Fruit fly (Drosophila melanogaster) whole organism, pupa: Measurements from ENCODE around the gene Art6.

ENCODE experiments used
- CG13204 ChIP-seq: fragments of 200-800 bp; sonication (Bioruptor generic); optimal IDR thresholded peaks from 2 replicates; lab custom pipeline; 2018; ENCODE audit warnings: missing biosample characterization, mild to moderate bottlenecking, missing genetic modification characterization, moderate library complexity
- CG15710 ChIP-seq: fragments of 200-800 bp; sonication (Bioruptor generic); optimal IDR thresholded peaks from 2 replicates; lab custom pipeline; 2018; ENCODE audit warnings: missing biosample characterization, mild to moderate bottlenecking, missing genetic modification characterization, moderate library complexity
- CG17806 ChIP-seq: fragments of 200-800 bp; sonication (Bioruptor generic); optimal IDR thresholded peaks from 2 replicates; lab custom pipeline; 2018; ENCODE audit warnings: missing biosample characterization, mild to moderate bottlenecking, missing genetic modification characterization, moderate library complexity
- EcR ChIP-seq: fragments of 200-800 bp; sonication (Bioruptor generic); optimal IDR thresholded peaks from 3 replicates; lab custom pipeline; 2019; ENCODE audit warnings: missing biosample characterization, missing genetic modification characterization, mild to moderate bottlenecking, moderate library complexity, missing genetic modification reagents
- Pif1A ChIP-seq: fragments of 200-800 bp; sonication (Bioruptor generic); optimal IDR thresholded peaks from 3 replicates; lab custom pipeline; 2016; ENCODE audit warnings: missing biosample characterization, missing genetic modification characterization
- Pif1B ChIP-seq: fragments of 200-800 bp; sonication (Bioruptor generic); optimal IDR thresholded peaks from 3 replicates; lab custom pipeline; 2016; ENCODE audit warnings: missing biosample characterization, missing genetic modification characterization
- rn ChIP-seq: fragments of 200-800 bp; sonication (Bioruptor generic); IDR thresholded peaks from 2 replicates; pipeline ENCODE4 v1.3.6; 2022; ENCODE audit warnings: missing biosample characterization, missing genetic modification characterization

DNA sequence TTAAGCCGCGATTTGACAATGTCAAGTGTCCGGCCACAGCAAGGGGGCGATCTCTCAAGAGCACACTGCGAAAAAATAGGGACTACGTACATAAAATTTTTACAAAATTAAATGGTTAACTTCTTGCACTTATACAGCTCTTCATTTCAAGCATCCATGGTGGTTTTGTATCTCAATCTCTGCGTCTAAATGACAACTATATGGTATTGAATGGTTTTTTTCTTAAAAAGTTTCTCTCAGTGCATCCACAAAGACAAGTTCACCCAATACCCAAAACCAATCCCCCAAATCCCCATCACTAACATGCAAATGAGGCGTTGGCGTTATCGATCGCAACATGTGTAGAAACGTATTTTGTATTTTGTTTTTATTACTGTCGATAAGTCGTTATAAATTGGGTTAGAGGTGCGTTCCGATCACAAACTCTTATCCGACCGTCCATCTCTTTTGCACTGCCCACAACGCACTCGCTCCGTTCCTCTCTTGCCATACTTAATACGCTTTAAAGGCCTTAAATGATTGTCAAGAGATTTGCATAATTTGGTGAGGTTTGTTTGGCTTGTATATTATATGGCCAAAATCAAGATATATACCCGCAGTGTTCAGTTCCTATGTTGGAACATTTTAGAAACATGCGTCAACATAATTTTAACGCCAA is 30.7 kb downstream of the Art6 start:
- TF ChIP-seq rn (GFP tag; lab: Robert Waterston, UW) (no peak), Pif1B (GFP tag; lab: Kevin White, UChicago) (no peak), CG13204 (no peak), CG15710 (tag; lab: Kevin White, UChicago) (no peak), CG17806 (tag; lab: Kevin White, UChicago) (no peak), EcR (GFP tag; lab: Kevin White, UChicago) (no peak), Pif1A (no peak)
